Fruit fly (Drosophila melanogaster) whole organism, embryonic: Measurements from ENCODE around the gene CG32706.

ENCODE experiments used
- Abd-B ChIP-seq: fragments of 200-800 bp; sonication (Bioruptor generic); optimal IDR thresholded peaks from 2 replicates; lab custom pipeline; 2018; ENCODE audit warnings: missing biosample characterization, mild to moderate bottlenecking, missing genetic modification characterization, moderate library complexity
- Ada2b ChIP-seq: fragments of 200-800 bp; sonication (Bioruptor generic); IDR thresholded peaks from 2 replicates; pipeline ENCODE4 v1.3.6; 2022; ENCODE audit warnings: missing biosample characterization, missing genetic modification characterization
- CG10979 ChIP-seq: fragments of 200-800 bp; sonication (Bioruptor generic); optimal IDR thresholded peaks from 2 replicates; lab custom pipeline; 2018; ENCODE audit warnings: missing biosample characterization, mild to moderate bottlenecking, missing genetic modification characterization, moderate library complexity
- CG11456 ChIP-seq: fragments of 200-800 bp; sonication (Bioruptor generic); IDR thresholded peaks from 3 replicates; pipeline ENCODE4 v1.3.6; 2022; ENCODE audit warnings: missing biosample characterization, missing genetic modification characterization
- CG14441 ChIP-seq: fragments of 200-800 bp; sonication (Bioruptor generic); IDR thresholded peaks from 2 replicates; pipeline ENCODE4 v1.3.6; 2022; ENCODE audit warnings: missing biosample characterization, missing genetic modification characterization
- CG15479 ChIP-seq: fragments of 200-800 bp; sonication (Bioruptor generic); optimal IDR thresholded peaks from 3 replicates; lab custom pipeline; 2019; ENCODE audit warnings: missing biosample characterization, mild to moderate bottlenecking, missing genetic modification characterization, moderate library complexity
- CG15601 ChIP-seq: fragments of 200-800 bp; sonication (Bioruptor generic); optimal IDR thresholded peaks from 3 replicates; lab custom pipeline; 2019; ENCODE audit warnings: missing biosample characterization, mild to moderate bottlenecking, missing genetic modification characterization, moderate library complexity
- CG17385 ChIP-seq: fragments of 200-800 bp; sonication (Bioruptor generic); optimal IDR thresholded peaks from 3 replicates; lab custom pipeline; 2018; ENCODE audit warnings: missing biosample characterization, mild to moderate bottlenecking, missing genetic modification characterization
- CG17802 ChIP-seq: fragments of 200-800 bp; sonication (Bioruptor generic); optimal IDR thresholded peaks from 2 replicates; lab custom pipeline; 2018; ENCODE audit warnings: missing biosample characterization, mild to moderate bottlenecking, missing genetic modification characterization, moderate library complexity
- CG2129 ChIP-seq: fragments of 200-800 bp; sonication (Bioruptor generic); IDR thresholded peaks from 2 replicates; pipeline ENCODE4 v1.3.6; 2022; ENCODE audit warnings: missing biosample characterization, missing genetic modification characterization; ENCODE audit not compliant: partially characterized antibody
- CG30020 ChIP-seq: fragments of 200-800 bp; optimal IDR thresholded peaks from 2 replicates; lab custom pipeline; 2019; ENCODE audit warnings: missing biosample characterization, mild to moderate bottlenecking, missing genetic modification characterization, moderate library complexity
- CG31224 ChIP-seq: fragments of 200-800 bp; sonication (Bioruptor generic); IDR thresholded peaks from 2 replicates; pipeline ENCODE4 v1.3.6; 2022; ENCODE audit warnings: missing biosample characterization, missing genetic modification characterization
- CG3726 ChIP-seq: fragments of 200-800 bp; sonication (Bioruptor generic); IDR thresholded peaks from 3 replicates; pipeline ENCODE4, ENCODE4 v1.3.6; 2022; ENCODE audit warnings: missing biosample characterization, missing genetic modification characterization
- CG42726 ChIP-seq: fragments of 200-800 bp; sonication (Bioruptor generic); IDR thresholded peaks from 2 replicates; pipeline ENCODE4 v1.3.6; 2022; ENCODE audit warnings: missing biosample characterization, missing genetic modification characterization; ENCODE audit not compliant: partially characterized antibody
- CG7372 ChIP-seq: fragments of 200-800 bp; sonication (Bioruptor generic); IDR thresholded peaks from 2 replicates; pipeline ENCODE4 v1.3.6; 2022; ENCODE audit warnings: missing biosample characterization, missing genetic modification characterization
- CG7745 ChIP-seq: fragments of 200-800 bp; sonication (Bioruptor generic); optimal IDR thresholded peaks from 2 replicates; lab custom pipeline; 2018; ENCODE audit warnings: missing biosample characterization, mild to moderate bottlenecking, missing genetic modification characterization, moderate library complexity
- CG8388 ChIP-seq: fragments of 200-800 bp; sonication (Bioruptor generic); optimal IDR thresholded peaks from 2 replicates; lab custom pipeline; 2019; ENCODE audit warnings: missing biosample characterization, mild to moderate bottlenecking, missing genetic modification characterization, moderate library complexity
- CG8765 ChIP-seq: fragments of 200-800 bp; sonication (Bioruptor generic); IDR thresholded peaks from 2 replicates; pipeline ENCODE4 v1.3.6; 2022; ENCODE audit warnings: missing biosample characterization, missing genetic modification characterization
- CG8944 ChIP-seq: fragments of 200-800 bp; sonication (Bioruptor generic); optimal IDR thresholded peaks from 3 replicates; lab custom pipeline; 2016; ENCODE audit warnings: missing biosample characterization, missing genetic modification characterization
- CG9437 ChIP-seq: fragments of 200-800 bp; sonication (Bioruptor generic); optimal IDR thresholded peaks from 2 replicates; lab custom pipeline; 2018; ENCODE audit warnings: missing biosample characterization, mild to moderate bottlenecking, missing genetic modification characterization
- Camta ChIP-seq: fragments of 200-800 bp; sonication (Bioruptor generic); optimal IDR thresholded peaks from 2 replicates; lab custom pipeline; 2016; ENCODE audit warnings: missing biosample characterization, missing genetic modification characterization
- Chrac-16 ChIP-seq: fragments of 200-800 bp; sonication (Bioruptor generic); optimal IDR thresholded peaks from 3 replicates; lab custom pipeline; 2016; ENCODE audit warnings: missing biosample characterization, missing genetic modification characterization
- Dip2 ChIP-seq: fragments of 200-800 bp; sonication (Bioruptor generic); IDR thresholded peaks from 2 replicates; pipeline ENCODE4 v1.3.6; 2022; ENCODE audit warnings: missing biosample characterization, missing genetic modification characterization
- Elba2 ChIP-seq: fragments of 200-800 bp; sonication (Bioruptor generic); optimal IDR thresholded peaks from 3 replicates; lab custom pipeline; 2016; ENCODE audit warnings: missing biosample characterization, missing genetic modification characterization
- Fer1 ChIP-seq: fragments of 200-800 bp; sonication (Bioruptor generic); optimal IDR thresholded peaks from 2 replicates; lab custom pipeline; 2017; ENCODE audit warnings: missing biosample characterization, mild to moderate bottlenecking, missing genetic modification characterization
- HLH54F ChIP-seq: fragments of 200-800 bp; sonication (Bioruptor generic); optimal IDR thresholded peaks from 3 replicates; lab custom pipeline; 2016; ENCODE audit warnings: missing biosample characterization, missing genetic modification characterization
- Hsf ChIP-seq: fragments of 200-800 bp; sonication (Bioruptor generic); optimal IDR thresholded peaks from 3 replicates; lab custom pipeline; 2016; ENCODE audit warnings: missing biosample characterization, missing genetic modification characterization
- MESR4 ChIP-seq: fragments of 200-800 bp; sonication (Bioruptor generic); optimal IDR thresholded peaks from 2 replicates; lab custom pipeline; 2018; ENCODE audit warnings: missing biosample characterization, mild to moderate bottlenecking, missing genetic modification characterization, moderate library complexity
- Sin3A ChIP-seq: fragments of >200 bp; optimal IDR thresholded peaks from 2 replicates; lab custom pipeline; 2018
- ash1 ChIP-seq: fragments of 200-800 bp; sonication (Bioruptor generic); optimal IDR thresholded peaks from 2 replicates; lab custom pipeline; 2018; ENCODE audit warnings: missing biosample characterization, mild to moderate bottlenecking, missing genetic modification characterization
- bbx ChIP-seq: fragments of 200-800 bp; sonication (Bioruptor generic); IDR thresholded peaks from 2 replicates; pipeline ENCODE4 v1.3.6; 2022; ENCODE audit warnings: missing biosample characterization, missing genetic modification characterization; ENCODE audit not compliant: partially characterized antibody
- chm ChIP-seq: fragments of 200-800 bp; sonication (Bioruptor generic); IDR thresholded peaks from 2 replicates; pipeline ENCODE4 v1.3.6; 2022; ENCODE audit warnings: missing biosample characterization, missing genetic modification characterization
- crol ChIP-seq: fragments of 200-800 bp; sonication (Bioruptor generic); IDR thresholded peaks from 2 replicates; pipeline ENCODE4 v1.3.6; 2022; ENCODE audit warnings: missing biosample characterization, missing genetic modification characterization
- danr ChIP-seq: fragments of 200-800 bp; sonication (Bioruptor generic); IDR thresholded peaks from 2 replicates; pipeline ENCODE4 v1.3.6; 2022; ENCODE audit warnings: missing biosample characterization, missing genetic modification characterization
- dati ChIP-seq: fragments of 200-800 bp; sonication (Bioruptor generic); IDR thresholded peaks from 2 replicates; pipeline ENCODE4 v1.3.6; 2022; ENCODE audit warnings: missing biosample characterization, missing genetic modification characterization
- dm ChIP-seq: fragments of 200-800 bp; sonication (Bioruptor generic); optimal IDR thresholded peaks from 3 replicates; lab custom pipeline; 2016; ENCODE audit warnings: missing biosample characterization, missing genetic modification characterization
- dmrt99B ChIP-seq: fragments of 200-800 bp; sonication (Bioruptor generic); optimal IDR thresholded peaks from 2 replicates; lab custom pipeline; 2018; ENCODE audit warnings: missing biosample characterization, mild to moderate bottlenecking, missing genetic modification characterization, moderate library complexity
- fd64A ChIP-seq: fragments of 200-800 bp; sonication (Bioruptor generic); optimal IDR thresholded peaks from 3 replicates; lab custom pipeline; 2018; ENCODE audit warnings: missing biosample characterization, mild to moderate bottlenecking, missing genetic modification characterization
- fd96Cb ChIP-seq: fragments of 200-800 bp; sonication (Bioruptor generic); optimal IDR thresholded peaks from 2 replicates; lab custom pipeline; 2018; ENCODE audit warnings: missing biosample characterization, mild to moderate bottlenecking, missing genetic modification characterization, moderate library complexity
- grau ChIP-seq: fragments of 200-800 bp; optimal IDR thresholded peaks from 3 replicates; lab custom pipeline; 2019; ENCODE audit warnings: missing biosample characterization, mild to moderate bottlenecking, missing genetic modification characterization, moderate library complexity
- gsb-n ChIP-seq: fragments of 200-800 bp; sonication (Bioruptor generic); optimal IDR thresholded peaks from 3 replicates; lab custom pipeline; 2018; ENCODE audit warnings: missing biosample characterization, mild to moderate bottlenecking, missing genetic modification characterization
- h ChIP-seq: fragments of >200 bp; optimal IDR thresholded peaks from 2 replicates; lab custom pipeline; 2017
- ind ChIP-seq: fragments of 200-800 bp; sonication (Bioruptor generic); optimal IDR thresholded peaks from 3 replicates; lab custom pipeline; 2016; ENCODE audit warnings: missing biosample characterization, missing genetic modification characterization
- lmd ChIP-seq: fragments of 200-800 bp; sonication (Bioruptor generic); IDR thresholded peaks from 2 replicates; pipeline ENCODE4 v1.3.6; 2022; ENCODE audit warnings: missing biosample characterization, missing genetic modification characterization
- nau ChIP-seq: fragments of 200-800 bp; sonication (Bioruptor generic); optimal IDR thresholded peaks from 3 replicates; lab custom pipeline; 2017; ENCODE audit warnings: missing biosample characterization, mild to moderate bottlenecking, missing genetic modification characterization, missing genetic modification reagents
- p53 ChIP-seq: fragments of 200-800 bp; sonication (Bioruptor generic); optimal IDR thresholded peaks from 2 replicates; lab custom pipeline; 2016; ENCODE audit warnings: missing biosample characterization, missing genetic modification characterization
- slbo ChIP-seq: fragments of 200-800 bp; sonication (Bioruptor generic); IDR thresholded peaks from 2 replicates; pipeline ENCODE4 v1.3.6; 2022; ENCODE audit warnings: missing biosample characterization, missing genetic modification characterization
- sqz ChIP-seq: fragments of 200-800 bp; sonication (Bioruptor generic); optimal IDR thresholded peaks from 3 replicates; lab custom pipeline; 2018; ENCODE audit warnings: missing biosample characterization, mild to moderate bottlenecking, missing genetic modification characterization
- tna ChIP-seq: fragments of 200-800 bp; sonication (Bioruptor generic); IDR thresholded peaks from 2 replicates; pipeline ENCODE4 v1.3.6; 2022; ENCODE audit warnings: missing biosample characterization, missing genetic modification characterization; ENCODE audit not compliant: partially characterized antibody
- unc-4 ChIP-seq: fragments of 200-800 bp; sonication (Bioruptor generic); IDR thresholded peaks from 2 replicates; pipeline ENCODE4 v1.3.6; 2022; ENCODE audit warnings: missing biosample characterization, missing genetic modification characterization; ENCODE audit not compliant: partially characterized antibody

CG32706 gene

dm6 chrX:9109072-9109844 is 22.3 kb downstream of the CG32706 start (continued):
- TF ChIP-seq Dip2 (GFP tag; lab: Robert Waterston, UW), result no peak
- 0 out of 2 replicates have a peak, but pooled peaks have one; percentile 14 for TF ChIP-seq chm (GFP tag; lab: Robert Waterston, UW)
- TF ChIP-seq MESR4 (GFP tag; lab: Kevin White, UChicago), result peak; percentile 55
- peak; percentile 69 for TF ChIP-seq Hsf (GFP tag; lab: Kevin White, UChicago)
- peak; percentile 43; the same call in 1 of the 2 replicates for TF ChIP-seq danr (GFP tag; lab: Robert Waterston, UW)
- peak; percentile 58 for TF ChIP-seq grau (tag; lab: Kevin White, UChicago)
- TF ChIP-seq fd64A, result no peak
- peak; percentile 52; the same call in 1 of the 2 replicates for TF ChIP-seq CG14441 (GFP tag; lab: Robert Waterston, UW)
- no peak for TF ChIP-seq Fer1 (GFP tag; lab: Kevin White, UChicago)
- peak; percentile 55 for TF ChIP-seq HLH54F (GFP tag; lab: Kevin White, UChicago)
- TF ChIP-seq ind, result peak; percentile 65
- peak; percentile 53 for TF ChIP-seq Camta (GFP tag; lab: Kevin White, UChicago)
- TF ChIP-seq CG11456 (GFP tag; lab: Robert Waterston, UW), result no peak
- no peak for TF ChIP-seq h
- TF ChIP-seq CG8944 (GFP tag; lab: Kevin White, UChicago), result peak; percentile 55
- peak; percentile 67 for TF ChIP-seq Sin3A (lab: Kevin White, UChicago)
- TF ChIP-seq CG17385 (GFP tag; lab: Kevin White, UChicago), result peak; percentile 36
- TF ChIP-seq CG2129, result no peak
- no peak for TF ChIP-seq nau (GFP tag; lab: Kevin White, UChicago)
- TF ChIP-seq CG8388, result peak; percentile 47
- peak; percentile 75 for TF ChIP-seq CG15479
- peak; percentile 53 for TF ChIP-seq Chrac-16 (GFP tag; lab: Kevin White, UChicago)
- no peak for TF ChIP-seq dmrt99B
- TF ChIP-seq CG9437 (GFP tag; lab: Kevin White, UChicago), result peak; percentile 61
- TF ChIP-seq CG42726, result no peak
- peak; percentile 38 for TF ChIP-seq fd96Cb (tag; lab: Kevin White, UChicago)
- no peak for TF ChIP-seq dati (GFP tag; lab: Robert Waterston, UW)
- no peak for TF ChIP-seq unc-4
- TF ChIP-seq CG31224 (GFP tag; lab: Robert Waterston, UW), result no peak
- peak; percentile 49 for TF ChIP-seq slbo (GFP tag; lab: Robert Waterston, UW)
- TF ChIP-seq CG8765 (GFP tag; lab: Robert Waterston, UW), result no peak
- TF ChIP-seq ash1 (GFP tag; lab: Kevin White, UChicago), result no peak
- no peak for TF ChIP-seq crol (GFP tag; lab: Robert Waterston, UW)
- peak; percentile 44 for TF ChIP-seq lmd
- TF ChIP-seq CG3726 (GFP tag; lab: Robert Waterston, UW), result no peak
- TF ChIP-seq sqz, result peak; percentile 28
- peak; percentile 30 for TF ChIP-seq CG17802 (tag; lab: Kevin White, UChicago)
- peak; percentile 51 for TF ChIP-seq CG30020 (tag; lab: Kevin White, UChicago)
- peak; percentile 31 for TF ChIP-seq CG15601 (tag; lab: Kevin White, UChicago)
- TF ChIP-seq CG7372 (GFP tag; lab: Robert Waterston, UW), result no peak
- 0 out of 2 replicates have a peak, but pooled peaks have one; percentile 7 for TF ChIP-seq bbx (GFP tag; lab: Robert Waterston, UW)
- peak; percentile 40 for TF ChIP-seq gsb-n (tag; lab: Kevin White, UChicago)
- peak; percentile 11 for TF ChIP-seq Elba2 (GFP tag; lab: Kevin White, UChicago)
- TF ChIP-seq CG7745 (tag; lab: Kevin White, UChicago), result no peak
- peak; percentile 68 for TF ChIP-seq Abd-B (GFP tag; lab: Kevin White, UChicago)
- 0 out of 2 replicates have a peak, but pooled peaks have one; percentile 30 for TF ChIP-seq Ada2b (GFP tag; lab: Robert Waterston, UW)
- peak; percentile 44 for TF ChIP-seq CG10979 (tag; lab: Kevin White, UChicago)
- TF ChIP-seq p53 (GFP tag; lab: Kevin White, UChicago), result peak; percentile 40
- TF ChIP-seq tna (GFP tag; lab: Robert Waterston, UW), result no peak
- peak; percentile 25 for TF ChIP-seq dm (GFP tag; lab: Kevin White, UChicago)
